Worm (Caenorhabditis elegans): ENCODE measurements around the gene cyp-29A2.

The cyp-29A2 gene

DNA sequence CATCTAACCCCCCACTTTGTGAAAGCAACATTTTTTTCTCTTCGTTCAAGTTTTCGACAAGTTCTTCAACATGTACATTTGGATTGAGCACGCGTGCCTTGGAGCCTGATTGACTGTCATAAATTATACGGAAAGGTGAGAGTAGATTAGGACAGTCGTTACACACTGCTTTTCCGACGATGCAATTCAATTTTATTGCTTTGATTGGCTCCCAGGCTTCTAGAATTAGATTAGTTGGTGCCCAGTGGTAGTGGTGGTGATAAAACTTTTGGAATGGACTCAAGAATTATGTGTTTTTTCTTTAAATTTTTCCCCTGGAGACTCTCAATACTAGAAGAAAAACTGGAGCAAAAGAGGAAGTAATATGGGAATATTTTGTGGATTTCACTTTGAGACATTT, 12.9 kb upstream of the cyp-29A2 start:
- no peak for TF ChIP-seq blmp-1 (tag; optimal IDR thresholded peaks at IDR 0.05)
- TF ChIP-seq sptf-1 (tag; optimal IDR thresholded peaks at IDR 0.05), result no peak
- TF ChIP-seq mep-1 (tag; optimal IDR thresholded peaks at IDR 0.05), result no peak
- no peak for TF ChIP-seq drap-1 (GFP tag; optimal IDR thresholded peaks at IDR 0.05)
- TF ChIP-seq ceh-39 (tag; optimal IDR thresholded peaks at IDR 0.05), result no peak
- no peak for TF ChIP-seq elt-3 (tag; optimal IDR thresholded peaks at IDR 0.05)
- TF ChIP-seq lin-32 (GFP tag; optimal IDR thresholded peaks at IDR 0.05), result no peak
- no peak for TF ChIP-seq nhr-76 (tag; optimal IDR thresholded peaks at IDR 0.05)
- no peak for TF ChIP-seq snpc-4 (tag; optimal IDR thresholded peaks at IDR 0.05)
- no peak for TF ChIP-seq nhr-2 (tag; optimal IDR thresholded peaks at IDR 0.05)
- TF ChIP-seq elt-1 (tag; optimal IDR thresholded peaks at IDR 0.05; ENCODE audit: borderline replicate concordance, insufficient read depth), result no peak
- no peak for TF ChIP-seq unc-62 (GFP tag; optimal IDR thresholded peaks at IDR 0.05)
- no peak for TF ChIP-seq ceh-43 (GFP tag; optimal IDR thresholded peaks at IDR 0.05)

ce11 chrV:11206467-11206866, 10.9 kb upstream of the cyp-29A2 start:
- TF ChIP-seq flh-1 (GFP tag; optimal IDR thresholded peaks at IDR 0.05) (no peak), zip-8 (tag; optimal IDR thresholded peaks at IDR 0.05) (peak; percentile 93), mls-2 (tag; optimal IDR thresholded peaks at IDR 0.05) (no peak), lsy-2 (tag; optimal IDR thresholded peaks at IDR 0.05) (no peak), sem-2 (GFP tag; optimal IDR thresholded peaks at IDR 0.05) (no peak), elt-1 (tag; optimal IDR thresholded peaks at IDR 0.05; ENCODE audit: borderline replicate concordance, insufficient read depth) (no peak), pha-4 (tag; optimal IDR thresholded peaks at IDR 0.05) (no peak), nhr-2 (tag; optimal IDR thresholded peaks at IDR 0.05) (peak; percentile 85), snpc-4 (tag; optimal IDR thresholded peaks at IDR 0.05) (no peak), mab-5 (tag; optimal IDR thresholded peaks at IDR 0.05) (no peak), M03D4.4 (tag; optimal IDR thresholded peaks at IDR 0.05) (no peak), unc-62 (GFP tag; optimal IDR thresholded peaks at IDR 0.05) (no peak), ceh-39 (tag; optimal IDR thresholded peaks at IDR 0.05) (no peak)

- TF ChIP-seq ces-1 (GFP tag; optimal IDR thresholded peaks at IDR 0.05) (peak; percentile 19), ceh-39 (tag; optimal IDR thresholded peaks at IDR 0.05) (no peak)
These were observed 7.8 kb upstream of the cyp-29A2 start for ce11 chrV:11209452-11210188.

DNA sequence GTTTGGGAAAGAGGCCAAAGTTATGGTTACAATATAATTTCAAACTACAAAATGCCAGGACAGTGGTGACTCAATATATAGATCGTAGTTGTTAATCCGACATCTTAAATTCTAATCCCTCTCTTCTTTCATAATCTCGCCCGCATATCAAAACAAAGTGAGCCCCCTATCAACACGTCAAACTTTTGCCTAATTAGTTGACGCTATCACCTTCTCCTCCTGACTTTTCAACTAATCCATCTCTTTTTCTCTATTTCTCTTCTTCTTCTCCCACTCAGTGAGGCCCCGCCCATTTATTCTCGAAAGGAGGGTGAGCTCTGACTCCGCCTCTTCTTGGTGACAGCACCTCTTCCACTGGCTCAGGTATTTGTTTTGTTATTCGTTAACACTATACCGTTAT, 6.1 kb upstream of the cyp-29A2 start:
- TF ChIP-seq bed-3 (GFP tag; optimal IDR thresholded peaks at IDR 0.05) (no peak), flh-1 (GFP tag; optimal IDR thresholded peaks at IDR 0.05) (no peak), unc-120 (tag; optimal IDR thresholded peaks at IDR 0.05; ENCODE audit: poor library complexity, severe bottlenecking) (no peak), unc-39 (tag; optimal IDR thresholded peaks at IDR 0.05) (no peak), lsy-2 (tag; optimal IDR thresholded peaks at IDR 0.05) (no peak), snpc-4 (tag; optimal IDR thresholded peaks at IDR 0.05) (no peak), ces-1 (GFP tag; optimal IDR thresholded peaks at IDR 0.05) (no peak), ceh-83 (GFP tag; optimal IDR thresholded peaks at IDR 0.05) (no peak), nhr-76 (tag; optimal IDR thresholded peaks at IDR 0.05) (no peak), nhr-28 (tag; optimal IDR thresholded peaks at IDR 0.05) (no peak), sem-2 (GFP tag; optimal IDR thresholded peaks at IDR 0.05) (no peak), nhr-2 (tag; optimal IDR thresholded peaks at IDR 0.05) (no peak), hlh-1 (tag; optimal IDR thresholded peaks at IDR 0.05) (no peak), mls-2 (tag; optimal IDR thresholded peaks at IDR 0.05) (no peak)

DNA sequence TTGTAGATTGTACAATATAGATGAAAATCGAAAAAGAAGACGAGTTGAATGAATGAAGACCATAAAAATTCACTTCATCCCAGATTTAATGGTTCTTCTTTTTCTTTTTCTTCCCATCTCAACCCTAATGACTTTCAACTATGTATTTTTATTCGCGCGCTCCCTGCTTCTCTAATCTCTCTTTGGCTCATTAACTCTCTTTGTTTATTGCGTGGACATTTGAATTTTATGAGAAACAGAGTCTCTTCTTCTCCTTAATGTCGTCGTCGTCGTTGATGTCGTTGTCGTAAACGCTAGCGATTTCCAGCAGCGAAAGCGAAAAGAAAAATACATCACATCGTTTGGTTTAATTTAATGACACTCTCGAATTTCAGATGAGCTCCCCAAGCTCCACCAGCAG, 2.8 kb upstream of the cyp-29A2 start:
- no peak for TF ChIP-seq mep-1 (tag; optimal IDR thresholded peaks at IDR 0.05)
- no peak for TF ChIP-seq nhr-12 (tag; optimal IDR thresholded peaks at IDR 0.05)
- TF ChIP-seq mab-5 (tag; optimal IDR thresholded peaks at IDR 0.05), result no peak
- TF ChIP-seq ham-2 (GFP tag; optimal IDR thresholded peaks at IDR 0.05), result no peak
- no peak for TF ChIP-seq hlh-1 (tag; optimal IDR thresholded peaks at IDR 0.05)
- TF ChIP-seq lsy-2 (tag; optimal IDR thresholded peaks at IDR 0.05), result no peak
- no peak for TF ChIP-seq lin-32 (GFP tag; optimal IDR thresholded peaks at IDR 0.05)
- TF ChIP-seq ces-1 (GFP tag; optimal IDR thresholded peaks at IDR 0.05), result no peak
- TF ChIP-seq pha-4 (tag; optimal IDR thresholded peaks at IDR 0.05), result no peak
- TF ChIP-seq lin-13 (tag; optimal IDR thresholded peaks at IDR 0.05), result no peak
- no peak for TF ChIP-seq elt-3 (tag; optimal IDR thresholded peaks at IDR 0.05)
- TF ChIP-seq unc-39 (tag; optimal IDR thresholded peaks at IDR 0.05), result no peak
- TF ChIP-seq sem-2 (GFP tag; optimal IDR thresholded peaks at IDR 0.05), result no peak
- TF ChIP-seq ztf-11 (tag; optimal IDR thresholded peaks at IDR 0.05), result no peak
- no peak for TF ChIP-seq blmp-1 (tag; optimal IDR thresholded peaks at IDR 0.05)

All from whole organism, mixed stage, embryonic.